Fruit fly (Drosophila melanogaster) whole organism, embryonic: Measurements from ENCODE around the gene CG13309.

Experiments
- Adf1 ChIP-seq: fragments of 200-800 bp; sonication (Bioruptor generic); IDR thresholded peaks from 2 replicates; pipeline ENCODE4 v1.3.6; 2022; ENCODE audit warnings: missing biosample characterization, missing genetic modification characterization
- Bdp1 ChIP-seq: fragments of 200-800 bp; sonication (Bioruptor generic); optimal IDR thresholded peaks from 3 replicates; lab custom pipeline; 2016; ENCODE audit warnings: missing biosample characterization, missing genetic modification characterization
- C15 ChIP-seq: fragments of 200-800 bp; sonication (Bioruptor generic); IDR thresholded peaks from 3 replicates; pipeline ENCODE4 v1.3.6; 2022; ENCODE audit warnings: missing biosample characterization, missing genetic modification characterization
- CG1024 ChIP-seq: fragments of 200-800 bp; sonication (Bioruptor generic); IDR thresholded peaks from 2 replicates; pipeline ENCODE4 v1.3.6; 2022; ENCODE audit warnings: missing biosample characterization, missing genetic modification characterization
- CG10979 ChIP-seq: fragments of 200-800 bp; sonication (Bioruptor generic); optimal IDR thresholded peaks from 2 replicates; lab custom pipeline; 2018; ENCODE audit warnings: missing biosample characterization, mild to moderate bottlenecking, missing genetic modification characterization, moderate library complexity
- CG11695 ChIP-seq: fragments of 200-800 bp; sonication (Bioruptor generic); IDR thresholded peaks from 3 replicates; pipeline ENCODE4 v1.3.6; 2022; ENCODE audit warnings: missing biosample characterization, missing genetic modification characterization
- CG15696 ChIP-seq: fragments of 200-800 bp; sonication (Bioruptor generic); optimal IDR thresholded peaks from 2 replicates; lab custom pipeline; 2019; ENCODE audit warnings: missing biosample characterization, mild to moderate bottlenecking, missing genetic modification characterization, moderate library complexity
- CG1603 ChIP-seq: fragments of 200-800 bp; sonication (Bioruptor generic); optimal IDR thresholded peaks from 2 replicates; lab custom pipeline; 2019; ENCODE audit warnings: missing biosample characterization, mild to moderate bottlenecking, missing genetic modification characterization, moderate library complexity
- CG17361 ChIP-seq: fragments of 200-800 bp; sonication (Bioruptor generic); IDR thresholded peaks from 3 replicates; pipeline ENCODE4 v1.3.6; 2022; ENCODE audit warnings: missing biosample characterization, missing genetic modification characterization
- CG17912 ChIP-seq: fragments of 200-800 bp; sonication (Bioruptor generic); optimal IDR thresholded peaks from 2 replicates; lab custom pipeline; 2018; ENCODE audit warnings: missing biosample characterization, mild to moderate bottlenecking, missing genetic modification characterization
- CG18262 ChIP-seq: fragments of 200-800 bp; optimal IDR thresholded peaks from 3 replicates; lab custom pipeline; 2019; ENCODE audit warnings: missing biosample characterization, mild to moderate bottlenecking, missing genetic modification characterization, moderate library complexity
- CG2712 ChIP-seq: fragments of 200-800 bp; optimal IDR thresholded peaks from 3 replicates; lab custom pipeline; 2019; ENCODE audit warnings: missing biosample characterization, mild to moderate bottlenecking, missing genetic modification characterization, moderate library complexity
- CG2875 ChIP-seq: fragments of 200-800 bp; sonication (Bioruptor generic); optimal IDR thresholded peaks from 2 replicates; lab custom pipeline; 2017; ENCODE audit warnings: missing biosample characterization, mild to moderate bottlenecking, missing genetic modification characterization, missing genetic modification reagents
- CG4360 ChIP-seq: fragments of 200-800 bp; sonication (Bioruptor generic); IDR thresholded peaks from 2 replicates; pipeline ENCODE4 v1.3.6; 2022; ENCODE audit warnings: missing biosample characterization, missing genetic modification characterization
- CG5245 ChIP-seq: fragments of 200-800 bp; sonication (Bioruptor generic); optimal IDR thresholded peaks from 3 replicates; lab custom pipeline; 2016; ENCODE audit warnings: missing biosample characterization, missing genetic modification characterization
- CG5953 ChIP-seq: fragments of 200-800 bp; sonication (Bioruptor generic); IDR thresholded peaks from 2 replicates; pipeline ENCODE4 v1.3.6; 2022; ENCODE audit warnings: missing biosample characterization, missing genetic modification characterization
- CG7556 ChIP-seq: fragments of 200-800 bp; sonication (Bioruptor generic); optimal IDR thresholded peaks from 2 replicates; lab custom pipeline; 2017; ENCODE audit warnings: missing biosample characterization, mild to moderate bottlenecking, missing genetic modification characterization
- CG7963 ChIP-seq: fragments of 200-800 bp; sonication (Bioruptor generic); IDR thresholded peaks from 3 replicates; pipeline ENCODE4 v1.3.6; 2022; ENCODE audit warnings: missing biosample characterization, missing genetic modification characterization; ENCODE audit not compliant: partially characterized antibody
- CG7987 ChIP-seq: fragments of 200-800 bp; sonication (Bioruptor generic); optimal IDR thresholded peaks from 2 replicates; lab custom pipeline; 2018; ENCODE audit warnings: missing biosample characterization, mild to moderate bottlenecking, missing genetic modification characterization, moderate library complexity
- CG8924 ChIP-seq: fragments of 200-800 bp; optimal IDR thresholded peaks from 3 replicates; lab custom pipeline; 2019; ENCODE audit warnings: missing biosample characterization, mild to moderate bottlenecking, missing genetic modification characterization, moderate library complexity
- CG9876 ChIP-seq: fragments of 200-800 bp; sonication (Bioruptor generic); optimal IDR thresholded peaks from 2 replicates; lab custom pipeline; 2016; ENCODE audit warnings: missing biosample characterization, missing genetic modification characterization
- CTCF ChIP-seq: fragments of 200-800 bp; sonication (Bioruptor generic); optimal IDR thresholded peaks from 2 replicates; lab custom pipeline; 2017; ENCODE audit warnings: missing biosample characterization, mild to moderate bottlenecking, missing genetic modification characterization, moderate library complexity
- Ets97D ChIP-seq: fragments of 200-800 bp; sonication (Bioruptor generic); optimal IDR thresholded peaks from 3 replicates; lab custom pipeline; 2016; ENCODE audit warnings: missing biosample characterization, missing genetic modification characterization
- HLH3B ChIP-seq: fragments of 200-800 bp; sonication (Bioruptor generic); IDR thresholded peaks from 2 replicates; pipeline ENCODE4 v1.3.6; 2022; ENCODE audit warnings: missing biosample characterization, missing genetic modification characterization
- HLHmδ ChIP-seq: fragments of 200-800 bp; sonication (Bioruptor generic); optimal IDR thresholded peaks from 2 replicates; lab custom pipeline; 2018; ENCODE audit warnings: missing biosample characterization, mild to moderate bottlenecking, missing genetic modification characterization, moderate library complexity
- Hey ChIP-seq: fragments of 200-800 bp; sonication (Bioruptor generic); optimal IDR thresholded peaks from 3 replicates; lab custom pipeline; 2018; ENCODE audit warnings: missing biosample characterization, mild to moderate bottlenecking, missing genetic modification characterization
- Hr3 ChIP-seq: fragments of 200-800 bp; sonication (Bioruptor generic); optimal IDR thresholded peaks from 3 replicates; lab custom pipeline; 2016; ENCODE audit warnings: missing biosample characterization, missing genetic modification characterization
- Hr78 ChIP-seq, 2 experiments: fragments of 200-800 bp in 1 of 2; fragments of >200 bp in 1 of 2; sonication (Bioruptor generic) in 1 of 2; optimal IDR thresholded peaks; 2 replicates each; lab custom pipeline; 2017 to 2019; ENCODE audit warnings: missing biosample characterization in 2 of 2, missing genetic modification characterization in 2 of 2, mild to moderate bottlenecking in 1 of 2, moderate library complexity in 1 of 2
- Med ChIP-seq: fragments of 200-800 bp; sonication (Bioruptor generic); peaks from one replicate; lab custom pipeline; 2016; ENCODE audit warnings: missing biosample characterization, missing genetic modification characterization, mild to moderate bottlenecking, inconsistent platforms, moderate library complexity
- Pdp1 ChIP-seq, 2 experiments: fragments of 200-800 bp; sonication (Bioruptor generic); optimal IDR thresholded peaks; 3 replicates each; lab custom pipeline; 2016; ENCODE audit warnings: missing biosample characterization in 2 of 2, missing genetic modification characterization in 2 of 2, mild to moderate bottlenecking in 1 of 2, moderate library complexity in 1 of 2
- Side ChIP-seq: fragments of 200-800 bp; sonication (Bioruptor generic); optimal IDR thresholded peaks from 2 replicates; lab custom pipeline; 2016; ENCODE audit warnings: missing biosample characterization, missing genetic modification characterization
- Sox100B ChIP-seq: fragments of 200-800 bp; sonication (Bioruptor generic); optimal IDR thresholded peaks from 3 replicates; lab custom pipeline; 2018; ENCODE audit warnings: missing biosample characterization, mild to moderate bottlenecking, missing genetic modification characterization
- br ChIP-seq: fragments of >200 bp; optimal IDR thresholded peaks from 2 replicates; lab custom pipeline; 2017
- croc ChIP-seq: fragments of 200-800 bp; sonication (Bioruptor generic); conservative IDR thresholded peaks from 3 replicates; pipeline ENCODE4 v1.3.6; 2022; ENCODE audit warnings: missing biosample characterization, missing genetic modification characterization
- en ChIP-seq: fragments of 200-800 bp; sonication (Bioruptor generic); optimal IDR thresholded peaks from 2 replicates; lab custom pipeline; 2016; ENCODE audit warnings: missing biosample characterization, missing genetic modification characterization
- exex ChIP-seq: fragments of 200-800 bp; sonication (Bioruptor generic); optimal IDR thresholded peaks from 4 replicates; lab custom pipeline; 2018; ENCODE audit warnings: missing biosample characterization, mild to moderate bottlenecking, missing genetic modification characterization, moderate library complexity
- fd102C ChIP-seq: fragments of 200-800 bp; sonication (Bioruptor generic); optimal IDR thresholded peaks from 2 replicates; lab custom pipeline; 2018; ENCODE audit warnings: missing biosample characterization, mild to moderate bottlenecking, missing genetic modification characterization, moderate library complexity
- fu2 ChIP-seq: fragments of 200-800 bp; sonication (Bioruptor generic); optimal IDR thresholded peaks from 2 replicates; lab custom pipeline; 2016; ENCODE audit warnings: missing biosample characterization, missing genetic modification characterization
- gce ChIP-seq: fragments of 200-800 bp; sonication (Bioruptor generic); IDR thresholded peaks from 3 replicates; pipeline ENCODE4 v1.3.6; 2022; ENCODE audit warnings: missing biosample characterization, missing genetic modification characterization
- gcm ChIP-seq: fragments of 200-800 bp; sonication (Bioruptor generic); optimal IDR thresholded peaks from 2 replicates; lab custom pipeline; 2019; ENCODE audit warnings: missing biosample characterization, mild to moderate bottlenecking, missing genetic modification characterization, moderate library complexity
- gcm2 ChIP-seq: fragments of 200-800 bp; sonication (Bioruptor generic); optimal IDR thresholded peaks from 2 replicates; lab custom pipeline; 2016; ENCODE audit warnings: missing biosample characterization, missing genetic modification characterization
- grau ChIP-seq: fragments of 200-800 bp; optimal IDR thresholded peaks from 3 replicates; lab custom pipeline; 2019; ENCODE audit warnings: missing biosample characterization, mild to moderate bottlenecking, missing genetic modification characterization, moderate library complexity
- h ChIP-seq: fragments of >200 bp; optimal IDR thresholded peaks from 2 replicates; lab custom pipeline; 2017
- lola ChIP-seq, 3 experiments: fragments of >200 bp in 2 of 3; fragments of 200-800 bp in 1 of 3; sonication (Bioruptor generic) in 1 of 3; optimal IDR thresholded peaks; 2 replicates each; lab custom pipeline; 2017 to 2019; ENCODE audit warnings: missing biosample characterization in 3 of 3, missing genetic modification characterization in 3 of 3, mild to moderate bottlenecking in 1 of 3, moderate library complexity in 1 of 3
- otp ChIP-seq: fragments of 200-800 bp; sonication (Bioruptor generic); IDR thresholded peaks from 3 replicates; pipeline ENCODE4, ENCODE4 v1.3.6; 2022; ENCODE audit warnings: missing biosample characterization, missing genetic modification characterization
- pnt ChIP-seq: fragments of 200-800 bp; sonication (Bioruptor generic); optimal IDR thresholded peaks from 3 replicates; lab custom pipeline; 2016; ENCODE audit warnings: missing biosample characterization, missing genetic modification characterization
- schlank ChIP-seq: fragments of 200-800 bp; sonication (Bioruptor generic); optimal IDR thresholded peaks from 2 replicates; lab custom pipeline; 2018; ENCODE audit warnings: missing biosample characterization, mild to moderate bottlenecking, missing genetic modification characterization
- shn ChIP-seq: fragments of 200-800 bp; sonication (Bioruptor generic); optimal IDR thresholded peaks from 3 replicates; lab custom pipeline; 2016; ENCODE audit warnings: missing biosample characterization, missing genetic modification characterization
- tgo ChIP-seq: fragments of 200-800 bp; sonication (Bioruptor generic); IDR thresholded peaks from 3 replicates; pipeline ENCODE4 v1.3.6; 2022; ENCODE audit warnings: missing biosample characterization, missing genetic modification characterization
- trh ChIP-seq: fragments of 200-800 bp; sonication (Bioruptor generic); optimal IDR thresholded peaks from 2 replicates; lab custom pipeline; 2016; ENCODE audit warnings: missing biosample characterization, missing genetic modification characterization
- vnd ChIP-seq: fragments of 200-800 bp; sonication (Bioruptor generic); IDR thresholded peaks from 3 replicates; pipeline ENCODE4 v1.3.6; 2022; ENCODE audit warnings: missing biosample characterization, missing genetic modification characterization; ENCODE audit not compliant: partially characterized antibody
- wek ChIP-seq: fragments of 200-800 bp; sonication (Bioruptor generic); optimal IDR thresholded peaks from 3 replicates; lab custom pipeline; 2018; ENCODE audit warnings: missing biosample characterization, mild to moderate bottlenecking, missing genetic modification characterization, moderate library complexity

CG13309 gene

dm6 chr3L:8834486-8834885 lies 24.3 kb downstream of the CG13309 start (continued):
- TF ChIP-seq trh (GFP tag; lab: Kevin White, UChicago) (no peak), CG7556 (GFP tag; lab: Kevin White, UChicago) (peak; percentile 3), Sox100B (no peak), Hey (no peak), CG15696 (tag; lab: Kevin White, UChicago) (peak; percentile 49), CG17361 (GFP tag; lab: Robert Waterston, UW) (0 out of 3 replicates have a peak, but pooled peaks have one; percentile 10), tgo (GFP tag; lab: Robert Waterston, UW) (no peak), otp (GFP tag; lab: Robert Waterston, UW) (0 out of 3 replicates have a peak, but pooled peaks have one; percentile 6), Hr78 (GFP tag; optimal IDR thresholded peaks at IDR 0.05; lab: Kevin White, UChicago) (no peak), vnd (no peak), gce (no peak), Hr3 (GFP tag; lab: Kevin White, UChicago) (no peak), schlank (no peak), HLH3B (GFP tag; lab: Robert Waterston, UW) (0 out of 2 replicates have a peak, but pooled peaks have one; percentile 6), CTCF (GFP tag; lab: Kevin White, UChicago) (no peak), exex (tag; lab: Kevin White, UChicago) (no peak), wek (GFP tag; lab: Kevin White, UChicago) (no peak), CG7963 (GFP tag; lab: Robert Waterston, UW) (no peak), Med (GFP tag; lab: Kevin White, UChicago) (peak; percentile 49), br (lab: Kevin White, UChicago) (no peak)

dm6 chr3L:8834886-8835285 lies 24.7 kb downstream of the CG13309 start:
- TF ChIP-seq CG8924 (tag; lab: Kevin White, UChicago) (peak; percentile 34), Side (GFP tag; lab: Kevin White, UChicago) (no peak), CG7987 (GFP tag; lab: Kevin White, UChicago) (peak; percentile 62), fd102C (GFP tag; lab: Kevin White, UChicago) (peak; percentile 55), C15 (GFP tag; lab: Robert Waterston, UW) (no peak), gcm (peak; percentile 4), grau (tag; lab: Kevin White, UChicago) (no peak), CG10979 (tag; lab: Kevin White, UChicago) (no peak), CG2712 (tag; lab: Kevin White, UChicago) (peak; percentile 33), CG5245 (GFP tag; lab: Kevin White, UChicago) (no peak), pnt (GFP tag; lab: Kevin White, UChicago) (no peak), CG1024 (GFP tag; lab: Robert Waterston, UW) (no peak), lola (GFP tag; optimal IDR thresholded peaks at IDR 0.05; lab: Kevin White, UChicago) (peak in 1 of 3 experiments; percentile 14), CG1603 (tag; lab: Kevin White, UChicago) (peak; percentile 58), CG2875 (peak; percentile 24), en (GFP tag; lab: Kevin White, UChicago) (no peak), CG18262 (peak; percentile 31), Adf1 (GFP tag; lab: Robert Waterston, UW) (no peak), gcm2 (no peak), Ets97D (GFP tag; lab: Kevin White, UChicago) (no peak), CG5953 (GFP tag; lab: Robert Waterston, UW) (0 out of 2 replicates have a peak, but pooled peaks have one; percentile 8), CG11695 (0 out of 3 replicates have a peak, but pooled peaks have one; percentile 14), shn (no peak), h (lab: Kevin White, UChicago) (no peak), Med (GFP tag; lab: Kevin White, UChicago) (peak; percentile 75), CG17912 (GFP tag; lab: Kevin White, UChicago) (peak; percentile 33), CG4360 (GFP tag; lab: Robert Waterston, UW) (no peak), CG15696 (tag; lab: Kevin White, UChicago) (peak; percentile 36), fu2 (no peak), croc (GFP tag; lab: Robert Waterston, UW) (no peak), CG9876 (no peak), HLHmδ (GFP tag; lab: Kevin White, UChicago) (peak; percentile 59), Bdp1 (no peak), Pdp1 (GFP tag; optimal IDR thresholded peaks at IDR 0.05; lab: Kevin White, UChicago) (peak in 1 of 2 experiments; percentile 13)
